Fruit fly (Drosophila melanogaster): Measurements from ENCODE around the gene Dhrs4.

The Dhrs4 gene

DNA sequence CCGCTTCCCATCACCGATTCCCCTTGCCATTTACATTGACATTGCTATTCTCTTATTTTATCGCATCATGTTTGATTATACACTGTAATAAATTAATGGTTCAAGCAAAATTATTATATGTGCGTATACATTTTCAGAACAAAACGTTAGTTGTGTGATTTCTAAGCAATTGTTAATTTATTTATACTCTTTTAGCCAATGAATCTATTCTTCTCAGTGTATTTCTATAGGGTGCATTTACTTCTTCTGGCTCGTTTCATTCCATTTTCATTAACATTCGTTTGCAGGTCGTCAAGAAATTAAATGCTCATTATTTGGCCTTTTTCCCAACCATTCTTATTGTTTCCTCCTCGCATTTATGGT, 46.1 kb upstream of the Dhrs4 start (continued):
- TF ChIP-seq sob (GFP tag; IDR thresholded peaks at IDR 0.05) (peak; percentile 25; the same call in 1 of the 2 replicates), h (optimal IDR thresholded peaks at IDR 0.05) (no peak), bcd (GFP tag; optimal IDR thresholded peaks at IDR 0.05) (peak; percentile 33), lov (optimal IDR thresholded peaks at IDR 0.05) (no peak), lov (GFP tag; IDR thresholded peaks at IDR 0.05) (peak; percentile 79; the same call in 2 of the 3 replicates), dm (GFP tag; optimal IDR thresholded peaks at IDR 0.05) (no peak), Awh (GFP tag; IDR thresholded peaks at IDR 0.05) (peak; percentile 45; the same call in 1 of the 2 replicates), klu (GFP tag; IDR thresholded peaks at IDR 0.05) (no peak), CG34224 (GFP tag; IDR thresholded peaks at IDR 0.05; ENCODE audit: partially characterized antibody) (no peak), bowl (GFP tag; IDR thresholded peaks at IDR 0.05) (no peak), Rfx (GFP tag; IDR thresholded peaks at IDR 0.05) (peak; percentile 57), ab (GFP tag; optimal IDR thresholded peaks at IDR 0.05) (no peak), croc (GFP tag; conservative IDR thresholded peaks at IDR 0.05) (peak; percentile 26; the same call in 1 of the 3 replicates), CG4328 (GFP tag; optimal IDR thresholded peaks at IDR 0.05) (no peak), rib (GFP tag; IDR thresholded peaks at IDR 0.05) (no peak), B-H1 (GFP tag; IDR thresholded peaks at IDR 0.05) (peak; percentile 57), CG34376 (GFP tag; optimal IDR thresholded peaks at IDR 0.05) (no peak), NfI (GFP tag; optimal IDR thresholded peaks at IDR 0.05) (peak; percentile 63), CG10959 (GFP tag; IDR thresholded peaks at IDR 0.05) (peak; percentile 72), zf30C (GFP tag; optimal IDR thresholded peaks at IDR 0.05) (peak; percentile 66), tup (GFP tag; optimal IDR thresholded peaks at IDR 0.05) (no peak), tin (GFP tag; optimal IDR thresholded peaks at IDR 0.05) (peak; percentile 9), tgo (GFP tag; IDR thresholded peaks at IDR 0.05) (peak; percentile 67), CG5953 (GFP tag; IDR thresholded peaks at IDR 0.05) (no peak), CG4707 (GFP tag; optimal IDR thresholded peaks at IDR 0.05) (no peak), Dp (GFP tag; optimal IDR thresholded peaks at IDR 0.05) (no peak), CG16813 (GFP tag; IDR thresholded peaks at IDR 0.05; ENCODE audit: partially characterized antibody) (no peak), so (GFP tag; IDR thresholded peaks at IDR 0.05) (no peak), crc (GFP tag; optimal IDR thresholded peaks at IDR 0.05) (no peak), CG7963 (GFP tag; IDR thresholded peaks at IDR 0.05; ENCODE audit: partially characterized antibody) (no peak), CG4282 (GFP tag; optimal IDR thresholded peaks at IDR 0.05) (no peak), Lim3 (GFP tag; IDR thresholded peaks at IDR 0.05) (no peak), esg (GFP tag; conservative IDR thresholded peaks at IDR 0.05) (peak; percentile 63), CG12659 (GFP tag; optimal IDR thresholded peaks at IDR 0.05) (no peak), CG7839 (tag; optimal IDR thresholded peaks at IDR 0.05) (peak; percentile 72), Ravus (GFP tag; IDR thresholded peaks at IDR 0.05) (no peak), Hr78 (GFP tag; optimal IDR thresholded peaks at IDR 0.05) (no peak), vnd (GFP tag; IDR thresholded peaks at IDR 0.05; ENCODE audit: partially characterized antibody) (no peak), hkb (optimal IDR thresholded peaks at IDR 0.05) (no peak), hkb (GFP tag; IDR thresholded peaks at IDR 0.05) (peak; percentile 62), Drgx (GFP tag; IDR thresholded peaks at IDR 0.05) (peak; percentile 45; the same call in 1 of the 2 replicates), Eip74EF (GFP tag; optimal IDR thresholded peaks at IDR 0.05) (peak in 1 of 2 experiments; percentile 35), Doc2 (GFP tag; IDR thresholded peaks at IDR 0.05) (no peak), CG12299 (tag; optimal IDR thresholded peaks at IDR 0.05) (no peak), kah (GFP tag; optimal IDR thresholded peaks at IDR 0.05) (no peak), CG7372 (GFP tag; IDR thresholded peaks at IDR 0.05) (0 out of 2 replicates have a peak, but pooled peaks have one; percentile 8), insv (GFP tag; optimal IDR thresholded peaks at IDR 0.05) (peak in 1 of 2 experiments; percentile 21), Mes4 (GFP tag; optimal IDR thresholded peaks at IDR 0.05) (peak; percentile 48), exex (tag; optimal IDR thresholded peaks at IDR 0.05) (no peak), CG3838 (GFP tag; optimal IDR thresholded peaks at IDR 0.05) (no peak), cad (GFP tag; optimal IDR thresholded peaks at IDR 0.05) (no peak), Bgb (GFP tag; IDR thresholded peaks at IDR 0.05; ENCODE audit: partially characterized antibody) (no peak)
